Fruit fly (Drosophila melanogaster) whole organism, pupa: ENCODE data around the gene Rpp14b.
A peak's percentile ranks its signal among the peaks of the same experiment; 100 is the strongest.

Source experiments
- CG13204 ChIP-seq: fragments of 200-800 bp; sonication (Bioruptor generic); optimal IDR thresholded peaks from 2 replicates; lab custom pipeline; 2018; ENCODE audit warnings: missing biosample characterization, mild to moderate bottlenecking, missing genetic modification characterization, moderate library complexity
- CG15710 ChIP-seq: fragments of 200-800 bp; sonication (Bioruptor generic); optimal IDR thresholded peaks from 2 replicates; lab custom pipeline; 2018; ENCODE audit warnings: missing biosample characterization, mild to moderate bottlenecking, missing genetic modification characterization, moderate library complexity
- CG17806 ChIP-seq: fragments of 200-800 bp; sonication (Bioruptor generic); optimal IDR thresholded peaks from 2 replicates; lab custom pipeline; 2018; ENCODE audit warnings: missing biosample characterization, mild to moderate bottlenecking, missing genetic modification characterization, moderate library complexity
- CG8159 ChIP-seq: fragments of 200-800 bp; sonication (Bioruptor generic); optimal IDR thresholded peaks from 3 replicates; lab custom pipeline; 2018; ENCODE audit warnings: missing biosample characterization, mild to moderate bottlenecking, missing genetic modification characterization, moderate library complexity
- D1 ChIP-seq: fragments of 200-800 bp; sonication (Bioruptor generic); optimal IDR thresholded peaks from 2 replicates; lab custom pipeline; 2018; ENCODE audit warnings: missing biosample characterization, mild to moderate bottlenecking, missing genetic modification characterization, moderate library complexity
- EcR ChIP-seq: fragments of 200-800 bp; sonication (Bioruptor generic); optimal IDR thresholded peaks from 3 replicates; lab custom pipeline; 2019; ENCODE audit warnings: missing biosample characterization, missing genetic modification characterization, mild to moderate bottlenecking, moderate library complexity, missing genetic modification reagents
- Pif1A ChIP-seq: fragments of 200-800 bp; sonication (Bioruptor generic); optimal IDR thresholded peaks from 3 replicates; lab custom pipeline; 2016; ENCODE audit warnings: missing biosample characterization, missing genetic modification characterization
- Snoo ChIP-seq: fragments of 200-800 bp; sonication (Bioruptor generic); optimal IDR thresholded peaks from 3 replicates; lab custom pipeline; 2017; ENCODE audit warnings: missing biosample characterization, mild to moderate bottlenecking, missing genetic modification characterization, inconsistent platforms
- fd96Ca ChIP-seq: fragments of 200-800 bp; sonication (Bioruptor generic); IDR thresholded peaks from 3 replicates; pipeline ENCODE4 v1.3.6; 2022; ENCODE audit warnings: missing biosample characterization, missing genetic modification characterization
- gl ChIP-seq: fragments of 200-800 bp; sonication (Bioruptor generic); optimal IDR thresholded peaks from 2 replicates; lab custom pipeline; 2018; ENCODE audit warnings: missing biosample characterization, mild to moderate bottlenecking, missing genetic modification characterization

- peak; percentile 74 for TF ChIP-seq Snoo (tag; lab: Kevin White, UChicago)
- TF ChIP-seq CG15710: peak; percentile 83
- TF ChIP-seq EcR (GFP tag; lab: Kevin White, UChicago): no peak
- peak; percentile 82 for TF ChIP-seq CG17806 (tag; lab: Kevin White, UChicago)
- TF ChIP-seq gl (tag; lab: Kevin White, UChicago): peak; percentile 61
- no peak for TF ChIP-seq D1 (tag; lab: Kevin White, UChicago)
- no peak for TF ChIP-seq Pif1A (GFP tag; lab: Kevin White, UChicago)
- peak; percentile 77 for TF ChIP-seq CG8159 (tag; lab: Kevin White, UChicago)
- TF ChIP-seq fd96Ca (GFP tag; lab: Robert Waterston, UW): peak; percentile 77; the same call in 2 of the 3 replicates
- no peak for TF ChIP-seq CG13204
Observed at dm6 chr3R:30056592-30057135, 907 bp downstream of the Rpp14b start, which contains the start of the genes CG7950 and Rpp14a.
